Worm (Caenorhabditis elegans): Measurements from ENCODE around the gene xbx-6.

xbx-6 gene

DNA sequence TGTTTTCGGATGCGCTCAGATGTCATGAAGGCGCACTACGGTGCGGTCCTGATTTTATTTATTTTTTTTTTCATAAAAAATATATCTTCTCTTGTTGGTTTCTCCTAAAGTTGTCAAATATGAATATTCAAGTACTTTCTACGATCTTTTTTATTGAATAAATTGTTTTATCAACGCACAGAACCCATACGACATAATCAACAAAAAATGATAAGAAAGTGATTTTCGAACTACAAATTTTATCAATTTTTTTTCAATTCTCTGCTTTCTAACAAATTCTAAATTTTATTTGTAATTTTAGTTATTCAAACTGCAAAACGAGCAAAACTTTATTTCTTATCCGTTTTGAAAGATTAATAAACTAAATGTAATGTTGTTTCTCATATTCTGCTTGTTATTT, 994 bp upstream of the xbx-6 start:
- TF ChIP-seq nhr-237 (tag; optimal IDR thresholded peaks at IDR 0.05) (no peak), lin-32 (GFP tag; optimal IDR thresholded peaks at IDR 0.05) (no peak), flh-1 (GFP tag; optimal IDR thresholded peaks at IDR 0.05) (no peak), ces-1 (GFP tag; optimal IDR thresholded peaks at IDR 0.05) (no peak), unc-62 (GFP tag; optimal IDR thresholded peaks at IDR 0.05) (no peak), sem-2 (GFP tag; optimal IDR thresholded peaks at IDR 0.05) (no peak), unc-120 (tag; optimal IDR thresholded peaks at IDR 0.05; ENCODE audit: poor library complexity, severe bottlenecking) (no peak), mls-2 (tag; optimal IDR thresholded peaks at IDR 0.05) (no peak), zip-8 (tag; optimal IDR thresholded peaks at IDR 0.05) (no peak), ham-2 (GFP tag; optimal IDR thresholded peaks at IDR 0.05) (no peak), nhr-76 (tag; optimal IDR thresholded peaks at IDR 0.05) (no peak), hlh-1 (tag; optimal IDR thresholded peaks at IDR 0.05) (no peak), lsy-2 (tag; optimal IDR thresholded peaks at IDR 0.05) (no peak), drap-1 (GFP tag; optimal IDR thresholded peaks at IDR 0.05) (no peak), nhr-28 (tag; optimal IDR thresholded peaks at IDR 0.05) (no peak), lin-13 (tag; optimal IDR thresholded peaks at IDR 0.05) (no peak)

DNA sequence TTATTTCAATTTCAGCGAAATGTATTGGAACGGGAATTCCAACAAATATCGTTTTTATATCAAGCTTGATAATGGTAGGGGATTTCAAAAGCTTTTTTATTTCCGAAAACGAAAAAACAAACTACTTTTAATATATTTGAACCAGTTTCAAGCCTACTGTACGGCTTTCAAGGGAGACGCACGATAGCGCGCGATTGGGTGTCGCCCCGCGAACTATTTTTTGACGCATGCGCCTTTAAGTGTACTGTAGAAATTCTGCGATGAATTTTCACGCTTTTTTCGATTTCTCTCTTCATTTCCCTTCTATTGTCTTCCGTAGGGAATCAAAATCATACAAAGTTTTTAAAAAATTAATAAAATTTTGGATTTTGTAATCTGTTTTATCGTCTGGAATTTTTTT, 694 bp downstream of the xbx-6 start:
- TF ChIP-seq nhr-12 (tag; optimal IDR thresholded peaks at IDR 0.05) (no peak), nhr-76 (tag; optimal IDR thresholded peaks at IDR 0.05) (no peak), hlh-1 (tag; optimal IDR thresholded peaks at IDR 0.05) (no peak), ceh-43 (GFP tag; optimal IDR thresholded peaks at IDR 0.05) (no peak), sptf-1 (tag; optimal IDR thresholded peaks at IDR 0.05) (no peak), lsy-2 (tag; optimal IDR thresholded peaks at IDR 0.05) (no peak), drap-1 (GFP tag; optimal IDR thresholded peaks at IDR 0.05) (no peak)

DNA sequence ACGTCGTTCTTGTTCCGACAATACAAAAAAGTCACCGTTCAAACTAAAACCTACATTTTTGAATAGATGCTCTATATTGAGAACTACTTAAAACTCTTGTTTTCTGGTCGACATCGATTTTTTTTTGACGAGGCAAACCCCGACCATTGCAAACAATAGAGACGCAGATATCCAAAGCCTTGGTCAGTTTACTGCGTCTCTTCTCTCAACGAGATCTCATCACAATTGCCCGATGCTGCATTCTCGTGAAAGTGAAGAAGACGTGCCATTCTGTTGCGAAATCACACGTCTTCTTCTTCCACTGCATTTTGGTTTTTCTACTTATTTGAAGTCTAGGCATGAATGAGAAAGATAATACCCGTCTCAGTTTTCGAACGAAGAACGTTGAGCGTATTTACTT, 1.5 kb downstream of the xbx-6 start:
- no peak for TF ChIP-seq unc-39 (tag; optimal IDR thresholded peaks at IDR 0.05)
- TF ChIP-seq nhr-2 (tag; optimal IDR thresholded peaks at IDR 0.05), result no peak
- peak; percentile 3 for TF ChIP-seq lsy-2 (tag; optimal IDR thresholded peaks at IDR 0.05)
- peak; percentile 11 for TF ChIP-seq mep-1 (tag; optimal IDR thresholded peaks at IDR 0.05)
- TF ChIP-seq nhr-237 (tag; optimal IDR thresholded peaks at IDR 0.05), result peak; percentile 18
- TF ChIP-seq ces-1 (GFP tag; optimal IDR thresholded peaks at IDR 0.05), result peak; percentile 66

DNA sequence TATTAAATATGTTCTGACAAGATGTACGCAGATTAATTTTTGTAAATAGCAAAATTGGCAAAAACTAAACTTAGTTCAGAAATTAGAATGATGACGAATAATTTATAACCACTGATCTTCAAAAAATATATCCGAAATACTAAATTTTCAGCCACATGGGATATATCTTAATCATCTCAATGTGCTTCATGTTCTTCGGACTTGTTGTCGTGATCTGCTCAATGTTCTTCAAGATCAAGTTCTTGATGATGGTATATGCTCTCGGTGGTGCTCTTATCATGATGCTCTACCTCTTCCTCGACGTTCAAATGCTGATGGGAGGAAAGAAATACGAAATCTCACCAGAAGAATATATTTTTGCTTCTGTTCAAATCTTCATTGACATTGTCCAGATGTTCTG, 3.7 kb downstream of the xbx-6 start:
- TF ChIP-seq ceh-83 (GFP tag; optimal IDR thresholded peaks at IDR 0.05), result no peak
- no peak for TF ChIP-seq M03D4.4 (tag; optimal IDR thresholded peaks at IDR 0.05)
- TF ChIP-seq hlh-1 (tag; optimal IDR thresholded peaks at IDR 0.05), result no peak
- no peak for TF ChIP-seq ceh-39 (tag; optimal IDR thresholded peaks at IDR 0.05)
- TF ChIP-seq nhr-76 (tag; optimal IDR thresholded peaks at IDR 0.05), result no peak
- no peak for TF ChIP-seq blmp-1 (tag; optimal IDR thresholded peaks at IDR 0.05)
- TF ChIP-seq unc-120 (tag; optimal IDR thresholded peaks at IDR 0.05; ENCODE audit: poor library complexity, severe bottlenecking), result no peak
- no peak for TF ChIP-seq unc-39 (tag; optimal IDR thresholded peaks at IDR 0.05)
- no peak for TF ChIP-seq cnd-1 (tag; optimal IDR thresholded peaks at IDR 0.05)
- no peak for TF ChIP-seq nhr-28 (tag; optimal IDR thresholded peaks at IDR 0.05)
- TF ChIP-seq unc-62 (GFP tag; optimal IDR thresholded peaks at IDR 0.05), result no peak
- no peak for TF ChIP-seq zip-8 (tag; optimal IDR thresholded peaks at IDR 0.05)
- TF ChIP-seq tbx-8 (GFP tag; optimal IDR thresholded peaks at IDR 0.05), result no peak
- TF ChIP-seq elt-3 (tag; optimal IDR thresholded peaks at IDR 0.05), result no peak

DNA sequence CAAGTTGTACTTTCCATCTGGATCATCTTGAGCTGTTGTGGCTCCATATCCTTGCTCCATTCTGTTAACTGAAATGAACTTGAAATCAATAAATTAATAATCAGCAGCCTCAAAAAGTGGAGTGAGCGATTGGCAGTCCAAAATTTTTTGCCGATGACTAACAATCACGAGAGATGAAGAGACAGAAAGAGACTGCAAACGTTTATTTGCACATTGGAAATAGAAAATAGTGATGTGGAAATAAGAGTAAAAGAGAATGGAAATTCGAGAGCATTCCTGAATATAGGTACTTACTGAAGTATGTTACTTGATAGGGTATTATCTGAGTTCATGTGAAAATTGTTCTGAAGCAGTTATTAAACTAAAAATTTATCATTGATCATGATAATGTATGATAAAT, 6.9 kb downstream of the xbx-6 start, which contains the start of gene tag-120:
tag-120 (minus strand) TSS at position 68 of the 400 bp plus-strand sequence.
- no peak for TF ChIP-seq sptf-1 (tag; optimal IDR thresholded peaks at IDR 0.05)
- no peak for TF ChIP-seq ceh-39 (tag; optimal IDR thresholded peaks at IDR 0.05)
- no peak for TF ChIP-seq mab-5 (tag; optimal IDR thresholded peaks at IDR 0.05)
- TF ChIP-seq drap-1 (GFP tag; optimal IDR thresholded peaks at IDR 0.05), result no peak
- TF ChIP-seq sem-2 (GFP tag; optimal IDR thresholded peaks at IDR 0.05), result no peak
- no peak for TF ChIP-seq lin-32 (GFP tag; optimal IDR thresholded peaks at IDR 0.05)
- TF ChIP-seq pha-4 (tag; optimal IDR thresholded peaks at IDR 0.05), result no peak
- TF ChIP-seq nhr-2 (tag; optimal IDR thresholded peaks at IDR 0.05), result no peak
- TF ChIP-seq lin-13 (tag; optimal IDR thresholded peaks at IDR 0.05), result no peak
- TF ChIP-seq nhr-12 (tag; optimal IDR thresholded peaks at IDR 0.05), result no peak
- TF ChIP-seq unc-39 (tag; optimal IDR thresholded peaks at IDR 0.05), result no peak
- TF ChIP-seq nhr-28 (tag; optimal IDR thresholded peaks at IDR 0.05), result no peak
- TF ChIP-seq mep-1 (tag; optimal IDR thresholded peaks at IDR 0.05), result no peak
- no peak for TF ChIP-seq mls-2 (tag; optimal IDR thresholded peaks at IDR 0.05)
- TF ChIP-seq nhr-237 (tag; optimal IDR thresholded peaks at IDR 0.05), result no peak
- no peak for TF ChIP-seq elt-1 (tag; optimal IDR thresholded peaks at IDR 0.05; ENCODE audit: borderline replicate concordance, insufficient read depth)
- no peak for TF ChIP-seq zip-8 (tag; optimal IDR thresholded peaks at IDR 0.05)

Measured in whole organism, mixed stage, embryonic.